Worm (Caenorhabditis elegans): ENCODE results near the gene decr-1.3.

ce11 chrII:8138015-8138546 is 35.3 kb downstream of the decr-1.3 start, which contains the start of gene cdc-48.2:
- TF ChIP-seq mep-1 (tag; optimal IDR thresholded peaks at IDR 0.05) (no peak), ZK546.5 (tag; optimal IDR thresholded peaks at IDR 0.05) (no peak), pha-4 (GFP tag; IDR thresholded peaks at IDR 0.05) (no peak), pha-4 (tag; optimal IDR thresholded peaks at IDR 0.05) (no peak), nhr-10 (tag; optimal IDR thresholded peaks at IDR 0.05) (no peak), zag-1 (tag; optimal IDR thresholded peaks at IDR 0.05) (no peak), aly-2 (tag; optimal IDR thresholded peaks at IDR 0.05) (no peak)

Measured in whole organism, L4 larva.